ENCODE assay signal across 3 worm cellular contexts in genomic region chrV:15661003-15661402, ce11.
TF ChIP-seq lines count a peak whose summit lies in the region.

No protein-coding gene starts in this region.

TF ChIP-seq in whole organism, L1 larva, 84 proteins besides CTCF, POLR2A, EP300 and RAD21 (continued from another document):
- TF ChIP-seq rnt-1 (tag; optimal IDR thresholded peaks at IDR 0.05; lab: Kevin White, UChicago) (peak; percentile 5), mef-2 (tag; optimal IDR thresholded peaks at IDR 0.05; lab: Kevin White, UChicago) (no peak), snu-23 (GFP tag; optimal IDR thresholded peaks at IDR 0.05; lab: Kevin White, UChicago) (peak; percentile 15), irx-1 (tag; optimal IDR thresholded peaks at IDR 0.05; lab: Kevin White, UChicago) (peak; percentile 16), elt-3 (tag; optimal IDR thresholded peaks at IDR 0.05; lab: Kevin White, UChicago) (peak in 1 of 6 experiments; percentile 27), lin-13 (GFP tag; optimal IDR thresholded peaks at IDR 0.05; lab: Kevin White, UChicago) (peak; percentile 30), lin-14 (GFP tag; optimal IDR thresholded peaks at IDR 0.05; lab: Kevin White, UChicago) (peak; percentile 82), ceh-88 (GFP tag; IDR thresholded peaks at IDR 0.05; lab: Robert Waterston, UW) (no peak), efl-1 (optimal IDR thresholded peaks at IDR 0.05; lab: Kevin White, UChicago) (no peak), efl-1 (GFP tag; optimal IDR thresholded peaks at IDR 0.05 in 1 of 2; lab: Kevin White, UChicago) (peak in 1 of 2 experiments; percentile 62), nhr-20 (tag; optimal IDR thresholded peaks at IDR 0.05; lab: Kevin White, UChicago) (peak; percentile 28)

TF ChIP-seq in whole organism, L2 larva, 48 proteins besides CTCF, POLR2A, EP300 and RAD21 (continued from another document):
- no peak for TF ChIP-seq dmd-4 (tag; optimal IDR thresholded peaks at IDR 0.05; lab: Kevin White, UChicago)
- TF ChIP-seq sma-3 (GFP tag; optimal IDR thresholded peaks at IDR 0.05; lab: Kevin White, UChicago): peak; percentile 32
- TF ChIP-seq nhr-6 (tag; optimal IDR thresholded peaks at IDR 0.05; lab: Kevin White, UChicago): peak; percentile 17
- TF ChIP-seq zag-1 (tag; optimal IDR thresholded peaks at IDR 0.05; lab: Kevin White, UChicago): no peak
- TF ChIP-seq nhr-25 (tag; optimal IDR thresholded peaks at IDR 0.05; lab: Kevin White, UChicago): peak; percentile 96

TF ChIP-seq in whole organism, L4 larva, 104 proteins besides CTCF, POLR2A, EP300 and RAD21 (continued from another document):
- TF ChIP-seq pqm-1 (tag; optimal IDR thresholded peaks at IDR 0.05; lab: Kevin White, UChicago) (no peak), mep-1 (tag; optimal IDR thresholded peaks at IDR 0.05; lab: Kevin White, UChicago) (peak; percentile 44), nhr-10 (tag; optimal IDR thresholded peaks at IDR 0.05; lab: Kevin White, UChicago) (no peak), rbr-2 (tag; optimal IDR thresholded peaks at IDR 0.05; lab: Kevin White, UChicago) (no peak), nhr-25 (tag; optimal IDR thresholded peaks at IDR 0.05; lab: Kevin White, UChicago; ENCODE audit: borderline replicate concordance, insufficient read depth) (peak; percentile 94), tra-1 (GFP tag; IDR thresholded peaks at IDR 0.05; lab: Robert Waterston, UW) (0 out of 2 replicates have a peak, but pooled peaks have one; percentile 7), attf-4 (tag; optimal IDR thresholded peaks at IDR 0.05; lab: Kevin White, UChicago) (no peak), unc-62 (GFP tag; optimal IDR thresholded peaks at IDR 0.05 in 1 of 2; lab: Kevin White, UChicago) (peak in 1 of 2 experiments; percentile 97), unc-62 (tag; optimal IDR thresholded peaks at IDR 0.05; lab: Kevin White, UChicago) (no peak), ceh-62 (tag; optimal IDR thresholded peaks at IDR 0.05; lab: Kevin White, UChicago) (no peak), lin-13 (GFP tag; optimal IDR thresholded peaks at IDR 0.05; lab: Kevin White, UChicago) (no peak), fkh-10 (GFP tag; optimal IDR thresholded peaks at IDR 0.05; lab: Kevin White, UChicago) (no peak), nhr-28 (tag; optimal IDR thresholded peaks at IDR 0.05; lab: Kevin White, UChicago) (peak; percentile 20), ceh-28 (tag; optimal IDR thresholded peaks at IDR 0.05; lab: Kevin White, UChicago) (no peak), sdz-12 (GFP tag; optimal IDR thresholded peaks at IDR 0.05; lab: Kevin White, UChicago) (no peak)
